Worm (Caenorhabditis elegans): ENCODE results near the gene odc-1.
A peak's percentile ranks its signal among the peaks of the same experiment; 100 is the strongest.

Gene odc-1

ce11 chrV:6901943-6902549, 2.0 kb upstream of the odc-1 start:
- no peak for TF ChIP-seq hsf-1 (GFP tag; IDR thresholded peaks at IDR 0.05)
- TF ChIP-seq madf-10 (tag; optimal IDR thresholded peaks at IDR 0.05) = no peak
- no peak for TF ChIP-seq attf-6 (GFP tag; IDR thresholded peaks at IDR 0.05)
- no peak for TF ChIP-seq ztf-6 (GFP tag; IDR thresholded peaks at IDR 0.05)
- TF ChIP-seq K12H6.12 (tag; optimal IDR thresholded peaks at IDR 0.05) = no peak
- TF ChIP-seq lsl-1 (GFP tag; optimal IDR thresholded peaks at IDR 0.05) = no peak
- TF ChIP-seq ekl-4 (GFP tag; IDR thresholded peaks at IDR 0.05) = no peak
- TF ChIP-seq C17E4.6 (GFP tag; IDR thresholded peaks at IDR 0.05) = no peak
- no peak for TF ChIP-seq madf-3 (GFP tag; IDR thresholded peaks at IDR 0.05)
- no peak for TF ChIP-seq ceh-91 (GFP tag; IDR thresholded peaks at IDR 0.05)
- no peak for TF ChIP-seq snpc-3.4 (tag; optimal IDR thresholded peaks at IDR 0.05)

- TF ChIP-seq nhr-80 (tag; optimal IDR thresholded peaks at IDR 0.05) (peak; percentile 54), ceh-91 (GFP tag; IDR thresholded peaks at IDR 0.05) (no peak)
Measured at ce11 chrV:6900814-6901592, 980 bp upstream of the odc-1 start.

ce11 chrV:6896700-6897099, 3.3 kb downstream of the odc-1 start, which contains the start of gene K11C4.1:
Gene K11C4.1 (plus strand): TSS chrV:6897000.
- TF ChIP-seq fkh-3 (tag; optimal IDR thresholded peaks at IDR 0.05) = no peak
- no peak for TF ChIP-seq T26A5.8 (tag; optimal IDR thresholded peaks at IDR 0.05)

ce11 chrV:6894778-6895177, 5.2 kb downstream of the odc-1 start, which contains the start of gene K11C4.2:
Gene K11C4.2 (plus strand): TSS chrV:6895078.
- TF ChIP-seq fkh-3 (tag; optimal IDR thresholded peaks at IDR 0.05) (no peak), Y79H2A.3 (GFP tag; conservative IDR thresholded peaks at IDR 0.05) (no peak), nfyb-1 (GFP tag; IDR thresholded peaks at IDR 0.05) (no peak), snpc-4 (GFP tag; optimal IDR thresholded peaks at IDR 0.05) (no peak), snpc-4 (tag; optimal IDR thresholded peaks at IDR 0.05) (no peak), ceh-40 (GFP tag; IDR thresholded peaks at IDR 0.05) (no peak), madf-6 (GFP tag; IDR thresholded peaks at IDR 0.05) (no peak), ceh-79 (tag; optimal IDR thresholded peaks at IDR 0.05) (no peak), lir-1 (GFP tag; conservative IDR thresholded peaks at IDR 0.05) (no peak), B0336.3 (GFP tag; IDR thresholded peaks at IDR 0.05) (no peak), hlh-12 (tag; optimal IDR thresholded peaks at IDR 0.05) (no peak), nhr-90 (tag; optimal IDR thresholded peaks at IDR 0.05) (no peak), ztf-22 (GFP tag; optimal IDR thresholded peaks at IDR 0.05) (no peak), ceh-27 (GFP tag; optimal IDR thresholded peaks at IDR 0.05) (no peak), zfh-2 (GFP tag; conservative IDR thresholded peaks at IDR 0.05) (no peak), F55B11.4 (tag; optimal IDR thresholded peaks at IDR 0.05; ENCODE audit: borderline replicate concordance, insufficient read depth) (no peak), repo-1 (tag; optimal IDR thresholded peaks at IDR 0.05) (no peak)

ce11 chrV:6893681-6894080, 6.3 kb downstream of the odc-1 start:
- TF ChIP-seq zfh-2 (GFP tag; conservative IDR thresholded peaks at IDR 0.05) = peak; percentile 50
- TF ChIP-seq snpc-4 (GFP tag; optimal IDR thresholded peaks at IDR 0.05) = no peak
- TF ChIP-seq snpc-4 (tag; optimal IDR thresholded peaks at IDR 0.05) = no peak
- no peak for TF ChIP-seq madf-10 (tag; optimal IDR thresholded peaks at IDR 0.05)
- TF ChIP-seq nfyb-1 (GFP tag; IDR thresholded peaks at IDR 0.05) = no peak
- 0 out of 2 replicates have a peak, but pooled peaks have one; percentile 34 for TF ChIP-seq aptf-3 (GFP tag; IDR thresholded peaks at IDR 0.05)
- no peak for TF ChIP-seq lsy-27 (tag; optimal IDR thresholded peaks at IDR 0.05; ENCODE audit: borderline replicate concordance, insufficient read depth)
- no peak for TF ChIP-seq cebp-1 (GFP tag; IDR thresholded peaks at IDR 0.05)
- peak; percentile 1 for TF ChIP-seq cebp-1 (tag; optimal IDR thresholded peaks at IDR 0.05)
